Fruit fly (Drosophila melanogaster): ENCODE results near the gene Prosbeta4.
A peak's percentile ranks its signal among the peaks of the same experiment; 100 is the strongest.

The Prosbeta4 gene

dm6 chr2L:16716771-16717170 lies 15.2 kb downstream of the Prosbeta4 start (continued):
- TF ChIP-seq nerfin-1 (tag; optimal IDR thresholded peaks at IDR 0.05), result no peak
- TF ChIP-seq Sry-δ (GFP tag; optimal IDR thresholded peaks at IDR 0.05), result no peak
- TF ChIP-seq CG17359 (tag; optimal IDR thresholded peaks at IDR 0.05), result peak; percentile 70
- TF ChIP-seq CG6689 (GFP tag; IDR thresholded peaks at IDR 0.05), result peak; percentile 49; the same call in 1 of the 2 replicates
- TF ChIP-seq CG13424 (tag; optimal IDR thresholded peaks at IDR 0.05), result no peak
- TF ChIP-seq HLHmδ (GFP tag; optimal IDR thresholded peaks at IDR 0.05), result no peak
- peak; percentile 3 for TF ChIP-seq Med (GFP tag)
- TF ChIP-seq Lhr (GFP tag; optimal IDR thresholded peaks at IDR 0.05), result no peak
- TF ChIP-seq HLH3B (GFP tag; IDR thresholded peaks at IDR 0.05), result no peak
- TF ChIP-seq grau (tag; optimal IDR thresholded peaks at IDR 0.05), result peak; percentile 10
- TF ChIP-seq CG34376 (GFP tag; optimal IDR thresholded peaks at IDR 0.05), result no peak
- no peak for TF ChIP-seq amos (GFP tag; IDR thresholded peaks at IDR 0.05; ENCODE audit: partially characterized antibody)
- no peak for TF ChIP-seq CG13775 (GFP tag; optimal IDR thresholded peaks at IDR 0.05)
- no peak for TF ChIP-seq CG9932 (GFP tag; IDR thresholded peaks at IDR 0.05)
- no peak for TF ChIP-seq Ssrp (tag; optimal IDR thresholded peaks at IDR 0.05)
- TF ChIP-seq crc (GFP tag; optimal IDR thresholded peaks at IDR 0.05), result no peak
- peak; percentile 56 for TF ChIP-seq Blimp-1 (GFP tag; optimal IDR thresholded peaks at IDR 0.05)
- no peak for TF ChIP-seq al (GFP tag; IDR thresholded peaks at IDR 0.05)
- TF ChIP-seq dmrt99B (tag; optimal IDR thresholded peaks at IDR 0.05), result peak; percentile 58
- no peak for TF ChIP-seq CG10274 (GFP tag; optimal IDR thresholded peaks at IDR 0.05)
- peak; percentile 69 for TF ChIP-seq lab (GFP tag; optimal IDR thresholded peaks at IDR 0.05)
- TF ChIP-seq CG4424 (GFP tag; optimal IDR thresholded peaks at IDR 0.05), result no peak
- TF ChIP-seq Fer1 (GFP tag; optimal IDR thresholded peaks at IDR 0.05), result peak; percentile 34
- peak; percentile 44 for TF ChIP-seq Fer3 (tag; optimal IDR thresholded peaks at IDR 0.05)
- TF ChIP-seq NC2α (GFP tag; optimal IDR thresholded peaks at IDR 0.05), result no peak
- TF ChIP-seq Antp (GFP tag; optimal IDR thresholded peaks at IDR 0.05), result no peak
- no peak for TF ChIP-seq trh (GFP tag; optimal IDR thresholded peaks at IDR 0.05)
- TF ChIP-seq cwo (GFP tag; optimal IDR thresholded peaks at IDR 0.05), result peak; percentile 43
- no peak for TF ChIP-seq eve (GFP tag; optimal IDR thresholded peaks at IDR 0.05)
- no peak for TF ChIP-seq bcd (GFP tag; optimal IDR thresholded peaks at IDR 0.05)
- no peak for TF ChIP-seq Side (GFP tag; optimal IDR thresholded peaks at IDR 0.05)
- TF ChIP-seq caup (GFP tag; optimal IDR thresholded peaks at IDR 0.05; ENCODE audit: severe bottlenecking), result no peak
- no peak for TF ChIP-seq CG17802 (tag; optimal IDR thresholded peaks at IDR 0.05)
- TF ChIP-seq ttk (GFP tag; IDR thresholded peaks at IDR 0.05), result peak; percentile 41
- no peak for TF ChIP-seq CG18262 (tag; optimal IDR thresholded peaks at IDR 0.05)
- no peak for TF ChIP-seq lbe (GFP tag; optimal IDR thresholded peaks at IDR 0.05)
- peak; percentile 38; the same call in 1 of the 2 replicates for TF ChIP-seq CG4730 (GFP tag; IDR thresholded peaks at IDR 0.05)
- TF ChIP-seq kah (GFP tag; optimal IDR thresholded peaks at IDR 0.05), result no peak
- peak; percentile 67 for TF ChIP-seq abd-A (tag; optimal IDR thresholded peaks at IDR 0.05)
- no peak for TF ChIP-seq GATAe (GFP tag; conservative IDR thresholded peaks at IDR 0.05)
- no peak for TF ChIP-seq Ptx1 (GFP tag; IDR thresholded peaks at IDR 0.05)
- peak; percentile 74 for TF ChIP-seq sens (GFP tag)
- TF ChIP-seq CG2129 (GFP tag; IDR thresholded peaks at IDR 0.05; ENCODE audit: partially characterized antibody), result no peak
- TF ChIP-seq Aef1 (GFP tag; IDR thresholded peaks at IDR 0.05), result no peak
- TF ChIP-seq CG10959 (GFP tag; IDR thresholded peaks at IDR 0.05), result no peak
- no peak for TF ChIP-seq zfh2 (GFP tag; optimal IDR thresholded peaks at IDR 0.05)
- TF ChIP-seq Hr78 (GFP tag; optimal IDR thresholded peaks at IDR 0.05), result no peak
- no peak for TF ChIP-seq CTCF (GFP tag; optimal IDR thresholded peaks at IDR 0.05)
- TF ChIP-seq ind (GFP tag; optimal IDR thresholded peaks at IDR 0.05), result peak; percentile 34
- no peak for TF ChIP-seq CG11093 (GFP tag; IDR thresholded peaks at IDR 0.05)
- no peak for TF ChIP-seq fd3F (GFP tag; optimal IDR thresholded peaks at IDR 0.05)
- TF ChIP-seq CG32532 (GFP tag; IDR thresholded peaks at IDR 0.05), result peak; percentile 21; the same call in 1 of the 2 replicates

All from whole organism, embryonic.